Fruit fly (Drosophila melanogaster): ENCODE results near the gene Trm7-34.
A peak's percentile ranks its signal among the peaks of the same experiment; 100 is the strongest.

The Trm7-34 gene

dm6 chr3R:21133951-21134350 lies 270 bp upstream of the Trm7-34 start, which contains the start of gene Usp8:
Gene Usp8 (plus strand): TSS chr3R:21134262.
- TF ChIP-seq Vsx2 (GFP tag; optimal IDR thresholded peaks at IDR 0.05; ENCODE audit: partially characterized antibody) (peak; percentile 98), sage (GFP tag; optimal IDR thresholded peaks at IDR 0.05) (no peak), Myc (optimal IDR thresholded peaks at IDR 0.05) (peak; percentile 97), dl (GFP tag; optimal IDR thresholded peaks at IDR 0.05; ENCODE audit: insufficient read depth in 1 of 2, partially characterized antibody in 2 of 2) (peak in 1 of 2 experiments; percentile 71), Dif (GFP tag; optimal IDR thresholded peaks at IDR 0.05; ENCODE audit: partially characterized antibody) (peak; percentile 90), Hnf4 (GFP tag; optimal IDR thresholded peaks at IDR 0.05) (no peak), OdsH (GFP tag; optimal IDR thresholded peaks at IDR 0.05) (peak; percentile 20)

- no peak for TF ChIP-seq foxo (GFP tag; optimal IDR thresholded peaks at IDR 0.05)
- no peak for TF ChIP-seq psq (GFP tag; optimal IDR thresholded peaks at IDR 0.05)
- peak; percentile 43 to 86 for TF ChIP-seq dl (GFP tag; optimal IDR thresholded peaks at IDR 0.05; ENCODE audit: insufficient read depth in 1 of 2, partially characterized antibody in 2 of 2)
- peak; percentile 99 for TF ChIP-seq Vsx2 (GFP tag; optimal IDR thresholded peaks at IDR 0.05; ENCODE audit: partially characterized antibody)
- no peak for TF ChIP-seq CG32264 (GFP tag; optimal IDR thresholded peaks at IDR 0.05)
- TF ChIP-seq dmrt93B (GFP tag; optimal IDR thresholded peaks at IDR 0.05), result no peak
- no peak for TF ChIP-seq jim (GFP tag; optimal IDR thresholded peaks at IDR 0.05)
- TF ChIP-seq OdsH (GFP tag; optimal IDR thresholded peaks at IDR 0.05), result no peak
- no peak for TF ChIP-seq Mio (GFP tag; optimal IDR thresholded peaks at IDR 0.05)
- no peak for TF ChIP-seq Jra (GFP tag; optimal IDR thresholded peaks at IDR 0.05)
- peak; percentile 98 for TF ChIP-seq Dif (GFP tag; optimal IDR thresholded peaks at IDR 0.05; ENCODE audit: partially characterized antibody)
- no peak for TF ChIP-seq Myc (optimal IDR thresholded peaks at IDR 0.05)
- TF ChIP-seq fru (GFP tag; optimal IDR thresholded peaks at IDR 0.05), result no peak
- TF ChIP-seq Hr83 (GFP tag; optimal IDR thresholded peaks at IDR 0.05; ENCODE audit: poor library complexity, severe bottlenecking), result no peak
Observed at dm6 chr3R:21130050-21130449, 3.6 kb downstream of the Trm7-34 start, which contains the start of gene Ice2. Gene Ice2 (plus strand): TSS chr3R:21130216.

- TF ChIP-seq GATAd (GFP tag; optimal IDR thresholded peaks at IDR 0.05) (no peak), Vsx2 (GFP tag; optimal IDR thresholded peaks at IDR 0.05; ENCODE audit: partially characterized antibody) (no peak), Hr78 (GFP tag; optimal IDR thresholded peaks at IDR 0.05) (no peak), dsf (GFP tag; optimal IDR thresholded peaks at IDR 0.05; ENCODE audit: borderline replicate concordance) (no peak), Hnf4 (GFP tag; optimal IDR thresholded peaks at IDR 0.05) (no peak), CG9705 (GFP tag; optimal IDR thresholded peaks at IDR 0.05) (no peak), N (GFP tag; optimal IDR thresholded peaks at IDR 0.05) (no peak), woc (GFP tag; optimal IDR thresholded peaks at IDR 0.05) (no peak), Abd-B (GFP tag; optimal IDR thresholded peaks at IDR 0.05) (no peak), foxo (GFP tag; optimal IDR thresholded peaks at IDR 0.05) (no peak), h (GFP tag; optimal IDR thresholded peaks at IDR 0.05) (no peak), Hr83 (GFP tag; optimal IDR thresholded peaks at IDR 0.05; ENCODE audit: poor library complexity, severe bottlenecking) (no peak)
Observed at dm6 chr3R:21129617-21130016, 4.1 kb downstream of the Trm7-34 start, which contains the start of gene Obp93a. Gene Obp93a (minus strand): TSS chr3R:21129717.

dm6 chr3R:21127352-21127985 lies 6.2 kb downstream of the Trm7-34 start, which contains the start of the genes slmb and CG5793:
Gene slmb (minus strand): TSS chr3R:21127485.
Gene CG5793 (plus strand): TSS chr3R:21127573.
- TF ChIP-seq Abd-B (GFP tag; optimal IDR thresholded peaks at IDR 0.05) (no peak), CG9705 (GFP tag; optimal IDR thresholded peaks at IDR 0.05) (peak; percentile 25), OdsH (GFP tag; optimal IDR thresholded peaks at IDR 0.05) (peak; percentile 49), Dif (GFP tag; optimal IDR thresholded peaks at IDR 0.05; ENCODE audit: partially characterized antibody) (no peak), Myc (optimal IDR thresholded peaks at IDR 0.05) (peak; percentile 50), dsf (GFP tag; optimal IDR thresholded peaks at IDR 0.05; ENCODE audit: borderline replicate concordance) (no peak), Hr78 (GFP tag; optimal IDR thresholded peaks at IDR 0.05) (no peak), Hr83 (GFP tag; optimal IDR thresholded peaks at IDR 0.05; ENCODE audit: poor library complexity, severe bottlenecking) (peak; percentile 80), Hnf4 (GFP tag; optimal IDR thresholded peaks at IDR 0.05) (no peak), woc (GFP tag; optimal IDR thresholded peaks at IDR 0.05) (no peak), CG32264 (GFP tag; optimal IDR thresholded peaks at IDR 0.05) (no peak), dmrt93B (GFP tag; optimal IDR thresholded peaks at IDR 0.05) (no peak), jim (GFP tag; optimal IDR thresholded peaks at IDR 0.05) (no peak), Rel (GFP tag; optimal IDR thresholded peaks at IDR 0.05) (no peak), Rel (tag; optimal IDR thresholded peaks at IDR 0.05) (no peak), ey (GFP tag; optimal IDR thresholded peaks at IDR 0.05) (peak; percentile 64), Jra (GFP tag; optimal IDR thresholded peaks at IDR 0.05) (peak; percentile 81), sv (GFP tag; optimal IDR thresholded peaks at IDR 0.05) (peak; percentile 47), sage (GFP tag; optimal IDR thresholded peaks at IDR 0.05) (no peak), HLH106 (tag; optimal IDR thresholded peaks at IDR 0.05) (peak; percentile 58), rgr (GFP tag; optimal IDR thresholded peaks at IDR 0.05) (peak; percentile 74), Sp1 (GFP tag; optimal IDR thresholded peaks at IDR 0.05) (peak; percentile 63), foxo (GFP tag; optimal IDR thresholded peaks at IDR 0.05) (peak in 1 of 2 experiments; percentile 82), brk (GFP tag; optimal IDR thresholded peaks at IDR 0.05) (no peak), CrebA (GFP tag; optimal IDR thresholded peaks at IDR 0.05; ENCODE audit: borderline replicate concordance) (no peak), Mio (GFP tag; optimal IDR thresholded peaks at IDR 0.05) (no peak), N (GFP tag; optimal IDR thresholded peaks at IDR 0.05) (no peak), Vsx2 (GFP tag; optimal IDR thresholded peaks at IDR 0.05; ENCODE audit: partially characterized antibody) (no peak), usp (GFP tag; optimal IDR thresholded peaks at IDR 0.05) (no peak), dl (GFP tag; optimal IDR thresholded peaks at IDR 0.05; ENCODE audit: insufficient read depth in 1 of 2, partially characterized antibody in 2 of 2) (no peak), psq (GFP tag; optimal IDR thresholded peaks at IDR 0.05) (peak; percentile 58), h (GFP tag; optimal IDR thresholded peaks at IDR 0.05) (no peak), lola (GFP tag; optimal IDR thresholded peaks at IDR 0.05) (no peak), Dfd (GFP tag; optimal IDR thresholded peaks at IDR 0.05) (no peak), GATAd (GFP tag; optimal IDR thresholded peaks at IDR 0.05) (no peak), tai (GFP tag; optimal IDR thresholded peaks at IDR 0.05) (no peak), fru (GFP tag; optimal IDR thresholded peaks at IDR 0.05) (no peak)
